Fruit fly (Drosophila melanogaster) whole organism, embryonic: Measurements from ENCODE around the gene eIF3h.

Experiments used
- Rfx ChIP-seq: fragments of 200-800 bp; sonication (Bioruptor generic); IDR thresholded peaks from 2 replicates; pipeline ENCODE4 v1.3.6; 2022; ENCODE audit warnings: missing biosample characterization, missing genetic modification characterization
- insv ChIP-seq, 2 experiments: fragments of 200-800 bp; sonication (Bioruptor generic); optimal IDR thresholded peaks; 3 replicates each; lab custom pipeline; 2016 to 2018; ENCODE audit warnings: missing biosample characterization in 2 of 2, missing genetic modification characterization in 2 of 2

DNA sequence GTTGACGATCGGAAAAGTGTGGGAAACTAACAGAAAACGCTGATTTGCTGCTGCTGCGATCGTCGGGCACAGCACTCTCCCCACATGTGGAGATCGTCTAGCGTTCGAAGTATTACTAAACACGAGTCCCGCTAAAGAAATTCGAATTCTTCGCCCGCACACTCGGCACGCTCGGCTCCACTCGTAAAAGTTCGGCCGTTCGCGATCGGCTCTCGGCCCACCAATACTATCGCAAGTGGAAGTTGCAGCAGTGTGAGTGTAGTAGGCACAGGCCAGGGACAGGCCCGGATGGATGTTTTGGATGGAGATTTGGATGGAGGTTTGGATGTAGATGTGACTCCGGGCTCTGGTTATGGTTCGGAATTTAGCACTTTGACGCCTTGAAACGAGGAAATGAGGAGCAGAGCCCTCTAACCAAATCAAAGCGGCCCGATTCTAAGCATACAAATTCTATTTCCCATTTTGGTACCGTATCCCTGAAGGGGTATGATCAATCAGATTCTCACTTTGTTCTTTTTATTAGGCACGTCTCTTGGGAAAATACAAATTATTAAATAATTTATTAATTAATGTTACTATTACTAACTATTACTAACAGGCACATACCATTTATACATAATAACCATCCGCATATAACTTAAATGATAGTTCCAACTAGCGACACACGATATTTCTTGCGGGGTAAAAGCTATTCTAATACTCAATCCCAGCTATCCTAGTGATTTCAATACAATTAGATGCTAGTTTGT is 25.4 kb downstream of the eIF3h start:
- TF ChIP-seq Rfx (no peak), insv (GFP tag; optimal IDR thresholded peaks at IDR 0.05; lab: Kevin White, UChicago) (no peak)
